Worm (Caenorhabditis elegans): ENCODE measurements around the gene Y48G9A.6.
A peak's percentile ranks its signal among the peaks of the same experiment; 100 is the strongest.

Y48G9A.6 gene

DNA sequence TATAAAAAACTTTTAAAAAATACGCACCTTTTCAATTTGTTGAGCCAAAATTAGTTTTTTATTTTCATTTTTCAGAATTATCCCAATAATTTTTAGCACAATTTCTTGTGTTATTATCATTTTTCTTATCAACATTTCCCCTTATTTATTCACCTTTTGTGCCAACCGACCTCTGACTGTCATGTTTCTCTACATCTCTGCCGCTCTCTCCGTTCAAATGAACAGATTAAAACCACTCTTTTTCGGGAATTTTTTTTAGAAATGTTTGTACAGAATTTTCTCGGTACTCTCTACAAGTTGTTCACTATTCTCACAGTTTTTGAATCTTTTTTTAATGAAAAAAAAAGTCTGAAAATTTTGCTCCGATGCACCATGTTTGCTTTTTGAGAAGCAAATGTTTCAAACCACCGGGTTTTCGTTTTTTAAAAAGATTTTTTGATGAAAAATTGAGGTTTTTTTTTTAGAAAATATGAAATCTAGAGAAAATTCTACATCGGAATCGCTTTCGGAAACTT is 6.1 kb downstream of the Y48G9A.6 start, which contains the start of gene frl-1:
TSS of gene frl-1 (plus strand) at position 465 of the 515 bp plus-strand sequence.
- TF ChIP-seq dve-1 (tag; optimal IDR thresholded peaks at IDR 0.05): no peak
- TF ChIP-seq ref-2 (tag; optimal IDR thresholded peaks at IDR 0.05): no peak
- peak; percentile 10 for TF ChIP-seq elt-2 (tag; optimal IDR thresholded peaks at IDR 0.05)
- TF ChIP-seq ceh-19 (GFP tag; optimal IDR thresholded peaks at IDR 0.05): no peak
- no peak for TF ChIP-seq K09A11.1 (tag; optimal IDR thresholded peaks at IDR 0.05; ENCODE audit: insufficient read depth)
- no peak for TF ChIP-seq ceh-34 (tag; optimal IDR thresholded peaks at IDR 0.05)

DNA sequence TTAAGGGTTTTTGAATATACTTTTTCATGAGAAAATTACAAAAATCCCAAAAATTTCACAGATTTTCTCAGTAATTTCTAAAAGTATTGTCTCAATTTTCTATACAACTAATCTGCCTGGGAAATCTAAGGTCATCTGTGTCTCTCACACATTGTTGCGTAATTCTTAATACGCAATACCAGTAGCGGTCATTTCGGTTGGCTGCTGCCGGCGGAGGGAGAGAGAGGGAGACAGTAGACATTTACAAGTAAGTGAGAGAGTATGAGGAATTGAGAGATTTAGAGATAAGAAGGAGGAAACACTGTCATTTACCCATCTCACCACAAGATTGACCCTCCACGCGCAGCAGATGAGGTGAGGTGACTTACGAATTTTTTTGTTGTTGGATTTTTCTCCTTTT is 8.3 kb downstream of the Y48G9A.6 start:
- TF ChIP-seq pqm-1 (tag; optimal IDR thresholded peaks at IDR 0.05) (no peak), elt-4 (tag; optimal IDR thresholded peaks at IDR 0.05) (no peak), ceh-45 (GFP tag; IDR thresholded peaks at IDR 0.05) (no peak), ceh-18 (tag; optimal IDR thresholded peaks at IDR 0.05) (no peak), zip-5 (tag; optimal IDR thresholded peaks at IDR 0.05) (no peak), ceh-31 (tag; optimal IDR thresholded peaks at IDR 0.05) (peak; percentile 66), pag-3 (tag; optimal IDR thresholded peaks at IDR 0.05; ENCODE audit: borderline replicate concordance) (no peak), eyg-1 (tag; optimal IDR thresholded peaks at IDR 0.05) (no peak), sox-4 (tag; optimal IDR thresholded peaks at IDR 0.05) (no peak), unc-55 (GFP tag; optimal IDR thresholded peaks at IDR 0.05) (peak; percentile 81), nhr-11 (tag; optimal IDR thresholded peaks at IDR 0.05) (no peak), ref-2 (tag; optimal IDR thresholded peaks at IDR 0.05) (peak; percentile 42), elt-2 (tag; optimal IDR thresholded peaks at IDR 0.05) (peak; percentile 20), nfya-1 (tag; optimal IDR thresholded peaks at IDR 0.05) (peak; percentile 53), K02D7.2 (tag; optimal IDR thresholded peaks at IDR 0.05) (no peak), ceh-48 (tag; optimal IDR thresholded peaks at IDR 0.05) (no peak), pha-4 (tag; optimal IDR thresholded peaks at IDR 0.05) (no peak), tbx-2 (tag; optimal IDR thresholded peaks at IDR 0.05) (peak; percentile 49), fkh-6 (tag; optimal IDR thresholded peaks at IDR 0.05) (no peak), npax-4 (tag; optimal IDR thresholded peaks at IDR 0.05) (no peak), dve-1 (tag; optimal IDR thresholded peaks at IDR 0.05) (no peak), unc-86 (tag; optimal IDR thresholded peaks at IDR 0.05) (no peak), ama-1 (optimal IDR thresholded peaks at IDR 0.05) (no peak), rnt-1 (tag; optimal IDR thresholded peaks at IDR 0.05) (peak; percentile 30), pros-1 (tag; optimal IDR thresholded peaks at IDR 0.05) (no peak), Y22D7AL.16 (tag; optimal IDR thresholded peaks at IDR 0.05) (no peak), K09A11.1 (tag; optimal IDR thresholded peaks at IDR 0.05; ENCODE audit: insufficient read depth) (peak; percentile 39), C38D4.7 (GFP tag; optimal IDR thresholded peaks at IDR 0.05) (no peak), dmd-4 (tag; optimal IDR thresholded peaks at IDR 0.05; ENCODE audit: borderline replicate concordance) (no peak), hlh-30 (tag; optimal IDR thresholded peaks at IDR 0.05; ENCODE audit: insufficient read depth) (peak; percentile 50), odd-2 (tag; optimal IDR thresholded peaks at IDR 0.05) (no peak)

DNA sequence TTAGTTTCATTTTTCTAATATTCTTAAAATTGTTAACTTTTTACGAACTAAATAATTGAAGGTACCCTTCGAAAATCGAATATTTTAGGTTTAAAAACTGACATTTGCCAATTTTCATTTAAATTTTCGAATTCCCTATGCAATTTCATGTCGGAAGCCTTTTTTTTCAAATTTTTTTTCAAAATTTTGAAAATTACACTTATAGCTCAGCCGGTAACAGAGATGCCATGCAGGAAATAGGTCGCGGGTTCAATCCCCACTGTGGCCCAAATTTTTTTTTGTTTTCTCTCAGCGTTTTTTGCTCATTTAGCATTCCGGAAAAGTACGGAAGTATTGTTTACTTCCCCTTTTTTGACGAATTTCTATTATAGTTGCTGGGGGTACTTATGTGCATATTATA is 11.7 kb downstream of the Y48G9A.6 start:
- no peak for TF ChIP-seq ceh-18 (tag; optimal IDR thresholded peaks at IDR 0.05)
- no peak for TF ChIP-seq ceh-45 (GFP tag; IDR thresholded peaks at IDR 0.05)
- no peak for TF ChIP-seq ceh-2 (tag; optimal IDR thresholded peaks at IDR 0.05)
- TF ChIP-seq pag-3 (tag; optimal IDR thresholded peaks at IDR 0.05; ENCODE audit: borderline replicate concordance): no peak
- no peak for TF ChIP-seq pat-9 (tag; optimal IDR thresholded peaks at IDR 0.05)
- no peak for TF ChIP-seq odd-2 (tag; optimal IDR thresholded peaks at IDR 0.05)
- TF ChIP-seq hlh-15 (tag; optimal IDR thresholded peaks at IDR 0.05): no peak
- TF ChIP-seq elt-4 (tag; optimal IDR thresholded peaks at IDR 0.05): no peak
- no peak for TF ChIP-seq tbx-2 (tag; optimal IDR thresholded peaks at IDR 0.05)
- no peak for TF ChIP-seq sox-4 (tag; optimal IDR thresholded peaks at IDR 0.05)
- no peak for TF ChIP-seq lim-6 (tag; optimal IDR thresholded peaks at IDR 0.05)
- TF ChIP-seq pqm-1 (tag; optimal IDR thresholded peaks at IDR 0.05): no peak
- TF ChIP-seq zip-5 (tag; optimal IDR thresholded peaks at IDR 0.05): no peak
- TF ChIP-seq fkh-6 (tag; optimal IDR thresholded peaks at IDR 0.05): no peak

Measured in whole organism, late embryonic.